Fruit fly (Drosophila melanogaster) whole organism, prepupa: ENCODE measurements around the gene Usp10.

Experiments used
- CG10631 ChIP-seq: fragments of 200-800 bp; sonication (Bioruptor generic); optimal IDR thresholded peaks from 2 replicates; lab custom pipeline; 2016; ENCODE audit warnings: missing biosample characterization, missing genetic modification characterization
- CG10669 ChIP-seq: fragments of 200-800 bp; sonication (Bioruptor generic); optimal IDR thresholded peaks from 3 replicates; lab custom pipeline; 2018; ENCODE audit warnings: missing biosample characterization, mild to moderate bottlenecking, missing genetic modification characterization, moderate library complexity
- CG11294 ChIP-seq: fragments of 200-800 bp; sonication (Bioruptor generic); IDR thresholded peaks from 2 replicates; pipeline ENCODE4 v1.3.6; 2022; ENCODE audit warnings: missing biosample characterization, missing genetic modification characterization
- CG11762 ChIP-seq: fragments of 200-800 bp; sonication (Bioruptor generic); optimal IDR thresholded peaks from 3 replicates; lab custom pipeline; 2016; ENCODE audit warnings: missing biosample characterization, missing genetic modification characterization; ENCODE audit not compliant: insufficient read depth
- CG11902 ChIP-seq: fragments of 200-800 bp; sonication (Bioruptor generic); optimal IDR thresholded peaks from 3 replicates; lab custom pipeline; 2016; ENCODE audit warnings: missing biosample characterization, missing genetic modification characterization
- CG15336 ChIP-seq: fragments of 200-800 bp; sonication (Bioruptor generic); IDR thresholded peaks from 2 replicates; pipeline ENCODE4 v1.3.6; 2022; ENCODE audit warnings: missing biosample characterization, missing genetic modification characterization
- CG1621 ChIP-seq: fragments of 200-800 bp; sonication (Bioruptor generic); optimal IDR thresholded peaks from 3 replicates; lab custom pipeline; 2018; ENCODE audit warnings: missing biosample characterization, mild to moderate bottlenecking, missing genetic modification characterization
- CG31627 ChIP-seq: fragments of 200-800 bp; sonication (Bioruptor generic); optimal IDR thresholded peaks from 3 replicates; lab custom pipeline; 2016; ENCODE audit warnings: missing biosample characterization, missing genetic modification characterization
- CG32006 ChIP-seq: fragments of 200-800 bp; sonication (Bioruptor generic); optimal IDR thresholded peaks from 3 replicates; lab custom pipeline; 2017; ENCODE audit warnings: missing biosample characterization, mild to moderate bottlenecking, missing genetic modification characterization
- CG34406 ChIP-seq: fragments of 200-800 bp; sonication (Bioruptor generic); optimal IDR thresholded peaks from 3 replicates; lab custom pipeline; 2016; ENCODE audit warnings: missing biosample characterization, missing genetic modification characterization
- CG3919 ChIP-seq: fragments of 200-800 bp; sonication (Bioruptor generic); optimal IDR thresholded peaks from 3 replicates; lab custom pipeline; 2016; ENCODE audit warnings: missing biosample characterization, missing genetic modification characterization
- CG4318 ChIP-seq: fragments of 200-800 bp; sonication (Bioruptor generic); optimal IDR thresholded peaks from 3 replicates; lab custom pipeline; 2017; ENCODE audit warnings: missing biosample characterization, mild to moderate bottlenecking, missing genetic modification characterization
- CG6163 ChIP-seq: fragments of 200-800 bp; sonication (Bioruptor generic); IDR thresholded peaks from 3 replicates; pipeline ENCODE4 v1.3.6; 2022; ENCODE audit warnings: missing biosample characterization, missing genetic modification characterization
- CG6276 ChIP-seq: fragments of 200-800 bp; sonication (Bioruptor generic); optimal IDR thresholded peaks from 2 replicates; lab custom pipeline; 2017; ENCODE audit warnings: missing biosample characterization, mild to moderate bottlenecking, missing genetic modification characterization
- CG6792 ChIP-seq: fragments of 200-800 bp; sonication (Bioruptor generic); optimal IDR thresholded peaks from 3 replicates; lab custom pipeline; 2016; ENCODE audit warnings: missing biosample characterization, missing genetic modification characterization
- CG6808 ChIP-seq: fragments of 200-800 bp; sonication (Bioruptor generic); optimal IDR thresholded peaks from 3 replicates; lab custom pipeline; 2017; ENCODE audit warnings: missing biosample characterization, missing genetic modification characterization, mild to moderate bottlenecking, moderate library complexity, missing genetic modification reagents
- CG6854 ChIP-seq: fragments of 200-800 bp; sonication (Bioruptor generic); optimal IDR thresholded peaks from 2 replicates; lab custom pipeline; 2017; ENCODE audit warnings: missing biosample characterization, mild to moderate bottlenecking, missing genetic modification characterization
- CG7368 ChIP-seq: fragments of 200-800 bp; sonication (Bioruptor generic); optimal IDR thresholded peaks from 3 replicates; lab custom pipeline; 2016; ENCODE audit warnings: missing biosample characterization, missing genetic modification characterization
- CG8119 ChIP-seq: fragments of 200-800 bp; sonication (Bioruptor generic); IDR thresholded peaks from 3 replicates; pipeline ENCODE4 v1.3.6; 2022; ENCODE audit warnings: missing biosample characterization, missing genetic modification characterization
- CG8319 ChIP-seq: fragments of 200-800 bp; sonication (Bioruptor generic); optimal IDR thresholded peaks from 3 replicates; lab custom pipeline; 2016; ENCODE audit warnings: missing biosample characterization, missing genetic modification characterization
- CG8632 ChIP-seq: fragments of 200-800 bp; sonication (Bioruptor generic); optimal IDR thresholded peaks from 3 replicates; lab custom pipeline; 2016; ENCODE audit warnings: missing biosample characterization, missing genetic modification characterization
- CG9139 ChIP-seq: fragments of 200-800 bp; sonication (Bioruptor generic); optimal IDR thresholded peaks from 3 replicates; lab custom pipeline; 2017; ENCODE audit warnings: missing biosample characterization, mild to moderate bottlenecking, missing genetic modification characterization
- Eip75B ChIP-seq: fragments of 200-800 bp; sonication (Bioruptor generic); optimal IDR thresholded peaks from 3 replicates; lab custom pipeline; 2016; ENCODE audit warnings: missing biosample characterization, missing genetic modification characterization
- Eip78C ChIP-seq: fragments of 200-800 bp; sonication (Bioruptor generic); peaks from one replicate; lab custom pipeline; 2016; ENCODE audit warnings: missing biosample characterization, missing genetic modification characterization
- Eip93F ChIP-seq: fragments of 200-800 bp; sonication (Bioruptor generic); optimal IDR thresholded peaks from 2 replicates; lab custom pipeline; 2016; ENCODE audit warnings: missing biosample characterization, mild to moderate bottlenecking, missing genetic modification characterization
- Ets96B ChIP-seq: fragments of 200-800 bp; optimal IDR thresholded peaks from 2 replicates; lab custom pipeline; 2019; ENCODE audit warnings: missing biosample characterization, mild to moderate bottlenecking, missing genetic modification characterization, moderate library complexity
- Gug ChIP-seq: fragments of 200-800 bp; sonication (Bioruptor generic); IDR thresholded peaks from 2 replicates; pipeline ENCODE4 v1.3.6; 2022; ENCODE audit warnings: missing biosample characterization, missing genetic modification characterization
- Hr38 ChIP-seq: sonication (Bioruptor generic); optimal IDR thresholded peaks from 2 replicates; lab custom pipeline; 2016; ENCODE audit warnings: missing biosample characterization, missing genetic modification characterization
- Hr4 ChIP-seq: fragments of 200-800 bp; sonication (Bioruptor generic); optimal IDR thresholded peaks from 3 replicates; lab custom pipeline; 2016; ENCODE audit warnings: missing biosample characterization, missing genetic modification characterization
- Lpt ChIP-seq: fragments of 200-800 bp; sonication (Bioruptor generic); optimal IDR thresholded peaks from 3 replicates; lab custom pipeline; 2016; ENCODE audit warnings: missing biosample characterization, missing genetic modification characterization
- Met ChIP-seq: fragments of 200-800 bp; sonication (Bioruptor generic); optimal IDR thresholded peaks from 3 replicates; lab custom pipeline; 2016; ENCODE audit warnings: missing biosample characterization, missing genetic modification characterization
- OdsH ChIP-seq: fragments of 200-800 bp; sonication (Bioruptor generic); optimal IDR thresholded peaks from 3 replicates; lab custom pipeline; 2016; ENCODE audit warnings: missing biosample characterization, missing genetic modification characterization
- Smox ChIP-seq: fragments of 200-800 bp; sonication (Bioruptor generic); optimal IDR thresholded peaks from 3 replicates; lab custom pipeline; 2016; ENCODE audit warnings: missing biosample characterization, missing genetic modification characterization
- Sox102F ChIP-seq: fragments of 200-800 bp; sonication (Bioruptor generic); optimal IDR thresholded peaks from 2 replicates; lab custom pipeline; 2016; ENCODE audit warnings: missing biosample characterization, mild to moderate bottlenecking, missing genetic modification characterization
- Sox14 ChIP-seq: fragments of 200-800 bp; sonication (Bioruptor generic); optimal IDR thresholded peaks from 3 replicates; lab custom pipeline; 2016; ENCODE audit warnings: missing biosample characterization, missing genetic modification characterization
- dsx ChIP-seq: fragments of 200-800 bp; optimal IDR thresholded peaks from 3 replicates; lab custom pipeline; 2019; ENCODE audit warnings: missing biosample characterization, mild to moderate bottlenecking, missing genetic modification characterization, moderate library complexity; ENCODE audit not compliant: poor library complexity, severe bottlenecking
- eg ChIP-seq: fragments of 200-800 bp; sonication (Bioruptor generic); IDR thresholded peaks from 3 replicates; pipeline ENCODE4 v1.3.6; 2022; ENCODE audit warnings: missing biosample characterization, missing genetic modification characterization
- esn ChIP-seq: fragments of 200-800 bp; sonication (Bioruptor generic); optimal IDR thresholded peaks from 2 replicates; lab custom pipeline; 2016; ENCODE audit warnings: missing biosample characterization, mild to moderate bottlenecking, missing genetic modification characterization, moderate library complexity
- fd59A ChIP-seq: fragments of 200-800 bp; sonication (Bioruptor generic); optimal IDR thresholded peaks from 2 replicates; lab custom pipeline; 2017; ENCODE audit warnings: missing biosample characterization, mild to moderate bottlenecking, missing genetic modification characterization, missing genetic modification reagents
- fkh ChIP-seq: fragments of 200-800 bp; sonication (Bioruptor generic); optimal IDR thresholded peaks from 3 replicates; lab custom pipeline; 2017; ENCODE audit warnings: missing biosample characterization, mild to moderate bottlenecking, missing genetic modification characterization, moderate library complexity
- net ChIP-seq: fragments of 200-800 bp; sonication (Bioruptor generic); optimal IDR thresholded peaks from 3 replicates; lab custom pipeline; 2016; ENCODE audit warnings: missing biosample characterization, missing genetic modification characterization
- pdm3 ChIP-seq: fragments of 200-800 bp; sonication (Bioruptor generic); optimal IDR thresholded peaks from 3 replicates; lab custom pipeline; 2016; ENCODE audit warnings: missing biosample characterization, missing genetic modification characterization
- salr ChIP-seq, 2 experiments: fragments of 200-800 bp; sonication (Bioruptor generic); optimal IDR thresholded peaks; 3 replicates each; lab custom pipeline; 2016 to 2018; ENCODE audit warnings: missing biosample characterization in 2 of 2, missing genetic modification characterization in 2 of 2, mild to moderate bottlenecking in 1 of 2
- ss ChIP-seq, 2 experiments: fragments of 200-800 bp; sonication (Bioruptor generic); optimal IDR thresholded peaks; 2 replicates in 1 of 2; 3 replicates in 1 of 2; lab custom pipeline; 2017 to 2018; ENCODE audit warnings: mild to moderate bottlenecking in 2 of 2, missing biosample characterization in 2 of 2, missing genetic modification characterization in 2 of 2, moderate library complexity in 1 of 2
- svp ChIP-seq: fragments of 200-800 bp; sonication (Bioruptor generic); peaks from one replicate; lab custom pipeline; 2016; ENCODE audit warnings: missing biosample characterization, missing genetic modification characterization
- topi ChIP-seq: fragments of 200-800 bp; sonication (Bioruptor generic); optimal IDR thresholded peaks from 3 replicates; lab custom pipeline; 2016; ENCODE audit warnings: missing biosample characterization, missing genetic modification characterization
- vri ChIP-seq: fragments of 200-800 bp; sonication (Bioruptor generic); optimal IDR thresholded peaks from 3 replicates; lab custom pipeline; 2016; ENCODE audit warnings: missing biosample characterization, mild to moderate bottlenecking, missing genetic modification characterization

The Usp10 gene

DNA sequence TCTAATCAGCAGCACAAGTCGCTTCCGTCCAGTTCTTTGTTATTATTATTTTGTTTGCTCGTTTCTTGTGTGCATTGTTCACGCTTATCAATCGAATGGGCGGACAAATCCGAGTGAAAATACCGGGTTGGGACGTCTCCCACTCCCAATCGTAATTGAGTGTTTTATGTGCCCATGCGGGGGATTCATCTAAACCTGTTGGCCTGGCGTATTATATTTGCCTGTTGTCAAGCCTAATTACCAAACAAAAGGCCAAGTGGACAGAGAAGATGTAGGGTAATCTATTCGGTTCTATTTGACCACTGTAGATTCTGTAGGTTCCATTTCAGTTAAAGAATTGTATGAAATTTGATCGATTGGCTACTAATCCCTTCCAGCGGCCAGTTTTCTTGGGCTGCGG is 4.4 kb downstream of the Usp10 start:
- TF ChIP-seq Sox14 (GFP tag; lab: Kevin White, UChicago) (peak; percentile 24), CG10631 (GFP tag; lab: Kevin White, UChicago) (no peak), eg (GFP tag; lab: Robert Waterston, UW) (0 out of 3 replicates have a peak, but pooled peaks have one; percentile 35)

DNA sequence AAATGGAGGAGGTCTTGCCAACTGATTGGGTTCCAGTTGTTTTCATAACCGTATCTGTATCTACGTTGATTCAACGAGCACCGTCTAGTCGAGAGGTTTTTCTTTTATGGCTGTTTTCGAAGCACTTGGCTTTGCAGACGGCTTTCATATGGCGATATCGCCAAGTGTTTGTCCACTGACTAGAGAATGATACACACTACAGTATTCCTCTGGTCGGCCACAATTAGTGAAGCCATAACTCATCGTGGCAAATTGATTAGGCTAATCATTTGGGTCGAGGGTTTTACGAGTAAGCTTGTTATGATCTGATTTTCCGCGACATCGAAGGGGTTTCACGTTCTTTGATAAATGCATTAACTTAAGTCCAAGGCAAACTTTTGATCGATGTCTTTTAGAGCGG is 5.0 kb downstream of the Usp10 start:
- 0 out of 3 replicates have a peak, but pooled peaks have one; percentile 16 for TF ChIP-seq CG8119 (GFP tag; lab: Robert Waterston, UW)
- TF ChIP-seq Eip78C = peak; percentile 31
- no peak for TF ChIP-seq Eip75B (GFP tag; lab: Kevin White, UChicago)
- TF ChIP-seq ss (GFP tag; optimal IDR thresholded peaks at IDR 0.05; lab: Kevin White, UChicago) = peak in 1 of 2 experiments; percentile 24
- no peak for TF ChIP-seq CG8632 (GFP tag; lab: Kevin White, UChicago)

DNA sequence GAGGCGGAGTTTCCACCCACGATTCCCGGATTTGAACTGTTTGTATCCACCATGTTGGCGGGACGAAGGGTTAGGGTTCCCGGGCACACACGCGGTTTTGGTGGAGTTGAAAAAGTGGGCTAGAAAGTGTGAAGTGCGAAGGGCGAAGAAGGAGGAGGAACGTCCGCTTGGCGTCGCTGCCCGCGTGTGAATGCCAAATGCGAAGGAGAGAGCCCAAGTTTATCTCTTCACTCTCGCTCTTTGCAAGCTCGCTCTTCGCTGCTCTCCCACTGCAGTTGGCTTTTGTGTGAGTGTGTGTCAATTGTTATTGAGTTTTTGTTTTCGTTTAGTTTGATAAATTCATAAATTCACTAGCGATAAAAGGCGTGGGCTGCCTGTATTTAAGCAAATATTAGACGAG is 9.2 kb downstream of the Usp10 start:
- TF ChIP-seq salr (GFP tag; optimal IDR thresholded peaks at IDR 0.05; lab: Kevin White, UChicago) (no peak), net (no peak), Hr4 (GFP tag; lab: Kevin White, UChicago) (no peak), CG8632 (GFP tag; lab: Kevin White, UChicago) (no peak), Met (GFP tag; lab: Kevin White, UChicago) (no peak), CG7368 (GFP tag; lab: Kevin White, UChicago) (no peak), Ets96B (tag; lab: Kevin White, UChicago) (no peak), Gug (no peak), OdsH (GFP tag; lab: Kevin White, UChicago) (no peak), CG10631 (GFP tag; lab: Kevin White, UChicago) (no peak), CG6808 (GFP tag; lab: Kevin White, UChicago) (no peak), pdm3 (GFP tag; lab: Kevin White, UChicago) (no peak), CG6163 (no peak), eg (GFP tag; lab: Robert Waterston, UW) (peak; percentile 18; the same call in 1 of the 3 replicates), dsx (no peak), fkh (GFP tag; lab: Kevin White, UChicago) (no peak), Eip93F (GFP tag; lab: Kevin White, UChicago) (no peak), CG3919 (GFP tag; lab: Kevin White, UChicago) (peak; percentile 14), esn (GFP tag; lab: Kevin White, UChicago) (no peak), CG15336 (no peak), CG8119 (GFP tag; lab: Robert Waterston, UW) (0 out of 3 replicates have a peak, but pooled peaks have one; percentile 16), CG1621 (tag; lab: Kevin White, UChicago) (peak; percentile 1), svp (GFP tag; lab: Kevin White, UChicago) (no peak), CG6276 (GFP tag; lab: Kevin White, UChicago) (no peak), CG34406 (GFP tag; lab: Kevin White, UChicago) (no peak), Sox102F (GFP tag; lab: Kevin White, UChicago) (no peak), Eip75B (GFP tag; lab: Kevin White, UChicago) (no peak), CG11294 (GFP tag; lab: Robert Waterston, UW) (no peak; the same call in 1 of the 2 replicates), CG6854 (GFP tag; lab: Kevin White, UChicago) (peak; percentile 30), CG9139 (GFP tag; lab: Kevin White, UChicago) (no peak), CG4318 (GFP tag; lab: Kevin White, UChicago) (no peak), CG11762 (no peak), CG8319 (GFP tag; lab: Kevin White, UChicago) (no peak), Lpt (no peak), Smox (GFP tag; lab: Kevin White, UChicago) (no peak), CG6792 (GFP tag; lab: Kevin White, UChicago) (no peak), Hr38 (GFP tag; lab: Kevin White, UChicago) (no peak), topi (GFP tag; lab: Kevin White, UChicago) (no peak), CG32006 (GFP tag; lab: Kevin White, UChicago) (no peak), fd59A (no peak), CG10669 (GFP tag; lab: Kevin White, UChicago) (no peak), Eip78C (peak; percentile 37), CG31627 (GFP tag; lab: Kevin White, UChicago) (no peak), vri (GFP tag; lab: Kevin White, UChicago) (peak; percentile 2), Sox14 (GFP tag; lab: Kevin White, UChicago) (no peak), CG11902 (GFP tag; lab: Kevin White, UChicago) (no peak)
